Worm (Caenorhabditis elegans): ENCODE results near the gene F31F6.3.

DNA sequence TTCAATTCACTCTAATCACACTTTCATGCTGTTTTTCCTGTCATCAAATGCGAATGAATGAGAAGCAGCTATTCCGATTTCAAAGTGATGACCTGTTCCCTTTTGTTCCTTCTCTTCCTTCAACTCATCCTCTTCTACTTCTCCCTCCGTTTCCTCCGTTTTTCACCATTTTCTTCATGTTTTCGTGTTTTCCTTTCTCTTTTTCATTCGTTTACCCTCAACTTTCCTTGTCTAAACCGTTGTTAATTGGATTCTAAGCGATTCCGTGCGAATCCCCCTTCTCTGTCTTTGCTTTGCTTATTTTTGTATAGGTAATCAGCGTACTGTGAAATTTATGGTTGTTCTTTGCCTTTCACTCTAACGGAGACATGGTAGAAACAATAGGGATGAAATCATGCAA, 13.2 kb upstream of the F31F6.3 start:
- TF ChIP-seq hmbx-1 (tag; optimal IDR thresholded peaks at IDR 0.05): no peak
- TF ChIP-seq hmg-4 (GFP tag; optimal IDR thresholded peaks at IDR 0.05): no peak

All from whole organism, early embryonic.